Worm (Caenorhabditis elegans): Measurements from ENCODE around the gene gar-3.
A peak's percentile ranks its signal among the peaks of the same experiment; 100 is the strongest.

gar-3 gene

ce11 chrV:14579619-14580018, at the start of gene gar-3:
gar-3 (minus strand) TSS chrV:14579719.
- TF ChIP-seq R02D3.7 (tag; optimal IDR thresholded peaks at IDR 0.05) (no peak), aly-2 (tag; optimal IDR thresholded peaks at IDR 0.05) (no peak), dpl-1 (GFP tag; optimal IDR thresholded peaks at IDR 0.05) (no peak), hmg-1.1 (GFP tag; IDR thresholded peaks at IDR 0.05) (no peak), ceh-20 (GFP tag; IDR thresholded peaks at IDR 0.05) (no peak), mes-2 (tag; optimal IDR thresholded peaks at IDR 0.05; ENCODE audit: poor library complexity, severe bottlenecking) (no peak)

ce11 chrV:14625662-14626061, 46.1 kb upstream of the gar-3 start:
- TF ChIP-seq zag-1 (tag; optimal IDR thresholded peaks at IDR 0.05) (no peak), ceh-20 (GFP tag; IDR thresholded peaks at IDR 0.05) (peak; percentile 50; the same call in 1 of the 2 replicates), unc-62 (GFP tag; optimal IDR thresholded peaks at IDR 0.05 in 1 of 2) (peak in 1 of 2 experiments; percentile 60), unc-62 (tag; optimal IDR thresholded peaks at IDR 0.05) (no peak), fos-1 (tag; optimal IDR thresholded peaks at IDR 0.05) (no peak), zip-11 (GFP tag; IDR thresholded peaks at IDR 0.05) (no peak), zfp-3 (GFP tag; conservative IDR thresholded peaks at IDR 0.05) (no peak), F37D6.2 (tag; optimal IDR thresholded peaks at IDR 0.05) (no peak), sdz-12 (GFP tag; optimal IDR thresholded peaks at IDR 0.05) (no peak)

- TF ChIP-seq lin-38 (GFP tag; IDR thresholded peaks at IDR 0.05): no peak
- no peak for TF ChIP-seq dmd-9 (GFP tag; IDR thresholded peaks at IDR 0.05)
- TF ChIP-seq nhr-28 (tag; optimal IDR thresholded peaks at IDR 0.05): no peak
- TF ChIP-seq Y5F2A.4 (GFP tag; optimal IDR thresholded peaks at IDR 0.05): no peak
- TF ChIP-seq tra-1 (GFP tag; IDR thresholded peaks at IDR 0.05): no peak
- no peak for TF ChIP-seq D1046.2 (GFP tag; IDR thresholded peaks at IDR 0.05)
- TF ChIP-seq fkh-10 (GFP tag; optimal IDR thresholded peaks at IDR 0.05): no peak
- TF ChIP-seq lim-7 (GFP tag; IDR thresholded peaks at IDR 0.05): no peak
- no peak for TF ChIP-seq egl-43 (GFP tag; IDR thresholded peaks at IDR 0.05)
- TF ChIP-seq lin-29 (GFP tag; IDR thresholded peaks at IDR 0.05): no peak
- no peak for TF ChIP-seq daf-16 (GFP tag; optimal IDR thresholded peaks at IDR 0.05)
- no peak for TF ChIP-seq daf-16 (tag; optimal IDR thresholded peaks at IDR 0.05)
- no peak for TF ChIP-seq ceh-62 (tag; optimal IDR thresholded peaks at IDR 0.05)
- TF ChIP-seq daf-19 (GFP tag; conservative IDR thresholded peaks at IDR 0.05): no peak
- no peak for TF ChIP-seq F26F4.8 (GFP tag; conservative IDR thresholded peaks at IDR 0.05)
- TF ChIP-seq zfp-2 (tag; optimal IDR thresholded peaks at IDR 0.05): no peak
Measured at ce11 chrV:14620835-14621234, 41.3 kb upstream of the gar-3 start, which contains the start of gene hot-1. hot-1 (plus strand) TSS chrV:14621135.

DNA sequence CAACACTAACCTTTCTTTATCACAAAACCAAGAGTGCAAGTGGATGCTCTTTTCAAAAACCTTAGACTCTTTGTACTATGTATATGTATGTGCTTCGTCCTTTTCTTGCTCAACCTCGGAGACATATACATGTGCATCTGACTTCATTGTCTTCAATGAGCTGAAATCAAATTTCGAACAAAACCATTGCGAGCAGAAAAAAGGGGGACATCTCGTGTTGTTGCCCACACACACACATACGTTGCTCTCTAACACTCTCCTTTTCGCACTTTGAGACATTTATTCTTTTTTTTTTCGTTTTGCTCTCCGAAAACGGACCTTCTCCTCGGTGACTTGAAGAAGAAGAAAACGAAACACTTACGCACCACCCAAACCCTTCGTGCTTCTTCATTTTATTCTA, 40.8 kb upstream of the gar-3 start:
- no peak for TF ChIP-seq madf-5 (GFP tag; IDR thresholded peaks at IDR 0.05)
- TF ChIP-seq unc-62 (GFP tag; optimal IDR thresholded peaks at IDR 0.05 in 1 of 2): peak in 1 of 2 experiments; percentile 22
- TF ChIP-seq unc-62 (tag; optimal IDR thresholded peaks at IDR 0.05): no peak
- peak; percentile 54 for TF ChIP-seq ces-1 (GFP tag; optimal IDR thresholded peaks at IDR 0.05)
- TF ChIP-seq aha-1 (tag): peak; percentile 3
- TF ChIP-seq fkh-10 (GFP tag; optimal IDR thresholded peaks at IDR 0.05): peak; percentile 82
- no peak for TF ChIP-seq daf-16 (GFP tag; optimal IDR thresholded peaks at IDR 0.05)
- TF ChIP-seq daf-16 (tag; optimal IDR thresholded peaks at IDR 0.05): no peak
- TF ChIP-seq arid-1 (GFP tag; conservative IDR thresholded peaks at IDR 0.05): no peak
- no peak for TF ChIP-seq jun-1 (tag; optimal IDR thresholded peaks at IDR 0.05)

ce11 chrV:14617711-14618110, 38.2 kb upstream of the gar-3 start:
- TF ChIP-seq tra-1 (GFP tag; IDR thresholded peaks at IDR 0.05) (no peak), aha-1 (tag) (peak; percentile 25)

All from whole organism, L4 larva.